Worm (Caenorhabditis elegans) whole organism, L2 larva: ENCODE results near the gene F41C3.7.

Experiments used
- C34F6.9 ChIP-seq: fragments of 150-350 bp; optimal IDR thresholded peaks from 2 replicates; lab custom pipeline; 2014; ENCODE audit warnings: missing biosample characterization, missing genetic modification characterization
- F13H6.1 ChIP-seq: sonication (generic microtip); optimal IDR thresholded peaks from 2 replicates; lab custom pipeline; 2016; ENCODE audit warnings: missing genetic modification characterization, missing compliant biosample characterization
- ceh-16 ChIP-seq: fragments of 150-350 bp; optimal IDR thresholded peaks from 2 replicates; lab custom pipeline; 2014; ENCODE audit warnings: missing biosample characterization, missing genetic modification characterization
- egl-27 ChIP-seq: sonication (generic microtip); optimal IDR thresholded peaks from 3 replicates; lab custom pipeline; 2017; ENCODE audit warnings: missing biosample characterization, missing genetic modification reagents, missing genetic modification characterization
- elt-3 ChIP-seq: sonication (generic microtip); optimal IDR thresholded peaks from 2 replicates; lab custom pipeline; 2017; ENCODE audit warnings: missing biosample characterization, missing genetic modification characterization
- fos-1 ChIP-seq: fragments of 150-350 bp; optimal IDR thresholded peaks from 2 replicates; lab custom pipeline; 2014; ENCODE audit warnings: missing biosample characterization, missing genetic modification characterization
- gmeb-1 ChIP-seq: fragments of 150-350 bp; optimal IDR thresholded peaks from 2 replicates; lab custom pipeline; 2014; ENCODE audit warnings: missing biosample characterization, missing genetic modification characterization
- lsy-2 ChIP-seq, 2 experiments: fragments of 150-350 bp in 1 of 2; sonication (generic microtip) in 1 of 2; optimal IDR thresholded peaks; 2 replicates each; lab custom pipeline; 2014 to 2017; ENCODE audit warnings: missing biosample characterization in 2 of 2, missing genetic modification characterization in 2 of 2
- nhr-237 ChIP-seq: fragments of 150-350 bp; optimal IDR thresholded peaks from 2 replicates; lab custom pipeline; 2014; ENCODE audit warnings: missing biosample characterization, missing genetic modification characterization
- nhr-25 ChIP-seq: fragments of 150-350 bp; sonication (generic microtip); optimal IDR thresholded peaks from 3 replicates; lab custom pipeline; 2014; ENCODE audit warnings: missing biosample characterization, missing genetic modification characterization
- nhr-77 ChIP-seq: fragments of 150-350 bp; optimal IDR thresholded peaks from 2 replicates; lab custom pipeline; 2014; ENCODE audit warnings: missing biosample characterization, missing genetic modification characterization
- zag-1 ChIP-seq: fragments of 150-350 bp; optimal IDR thresholded peaks from 2 replicates; lab custom pipeline; 2014; ENCODE audit warnings: missing biosample characterization, missing genetic modification characterization

DNA sequence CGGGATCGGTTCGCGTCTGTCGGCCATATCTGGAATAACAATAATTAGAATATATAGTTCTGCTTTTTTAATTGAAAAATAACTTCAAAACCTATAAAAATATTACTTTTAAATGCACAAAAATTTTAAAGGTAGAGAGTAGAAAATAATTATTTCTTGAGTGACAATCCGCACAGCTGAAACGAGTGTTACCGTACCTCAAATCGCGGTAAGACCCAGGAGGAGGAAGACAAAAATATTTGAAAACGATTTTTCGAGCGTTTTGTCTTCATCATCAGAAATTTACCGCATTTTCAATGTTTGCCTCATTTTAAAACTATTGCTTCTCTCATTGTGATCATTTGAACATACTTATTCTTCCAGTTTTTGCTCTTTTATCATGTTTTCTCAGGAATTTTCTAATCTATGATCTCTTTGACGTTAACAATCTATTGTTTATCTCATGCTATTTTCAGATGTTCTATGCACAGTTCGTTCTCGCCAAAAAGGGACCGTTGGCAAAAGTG, 31.5 kb upstream of the F41C3.7 start, which contains the start of the genes rpn-5 and scc-1:
- TF ChIP-seq egl-27 (tag; lab: Kevin White, UChicago) (peak; percentile 33), ceh-16 (tag; lab: Kevin White, UChicago) (no peak), lsy-2 (tag; optimal IDR thresholded peaks at IDR 0.05; lab: Kevin White, UChicago) (peak; percentile 98 to 99), gmeb-1 (tag; lab: Kevin White, UChicago) (peak; percentile 91), fos-1 (tag; lab: Kevin White, UChicago) (peak; percentile 43), nhr-77 (no peak), zag-1 (tag; lab: Kevin White, UChicago) (no peak), F13H6.1 (tag; lab: Kevin White, UChicago) (peak; percentile 25), nhr-25 (peak; percentile 67), elt-3 (tag; lab: Kevin White, UChicago) (no peak), C34F6.9 (tag; lab: Kevin White, UChicago) (peak; percentile 85), nhr-237 (tag; lab: Kevin White, UChicago) (no peak)
